Fruit fly (Drosophila melanogaster) whole organism, prepupa: ENCODE results near the gene puc.

Source experiments
- CG10631 ChIP-seq: fragments of 200-800 bp; sonication (Bioruptor generic); optimal IDR thresholded peaks from 2 replicates; lab custom pipeline; 2016; ENCODE audit warnings: missing biosample characterization, missing genetic modification characterization
- CG11762 ChIP-seq: fragments of 200-800 bp; sonication (Bioruptor generic); optimal IDR thresholded peaks from 3 replicates; lab custom pipeline; 2016; ENCODE audit warnings: missing biosample characterization, missing genetic modification characterization; ENCODE audit not compliant: insufficient read depth
- CG15336 ChIP-seq: fragments of 200-800 bp; sonication (Bioruptor generic); IDR thresholded peaks from 2 replicates; pipeline ENCODE4 v1.3.6; 2022; ENCODE audit warnings: missing biosample characterization, missing genetic modification characterization
- CG16779 ChIP-seq: fragments of 200-800 bp; sonication (Bioruptor generic); optimal IDR thresholded peaks from 3 replicates; lab custom pipeline; 2017; ENCODE audit warnings: missing biosample characterization, mild to moderate bottlenecking, missing genetic modification characterization
- CG31627 ChIP-seq: fragments of 200-800 bp; sonication (Bioruptor generic); optimal IDR thresholded peaks from 3 replicates; lab custom pipeline; 2016; ENCODE audit warnings: missing biosample characterization, missing genetic modification characterization
- CG32006 ChIP-seq: fragments of 200-800 bp; sonication (Bioruptor generic); optimal IDR thresholded peaks from 3 replicates; lab custom pipeline; 2017; ENCODE audit warnings: missing biosample characterization, mild to moderate bottlenecking, missing genetic modification characterization
- CG3919 ChIP-seq: fragments of 200-800 bp; sonication (Bioruptor generic); optimal IDR thresholded peaks from 3 replicates; lab custom pipeline; 2016; ENCODE audit warnings: missing biosample characterization, missing genetic modification characterization
- CG6276 ChIP-seq: fragments of 200-800 bp; sonication (Bioruptor generic); optimal IDR thresholded peaks from 2 replicates; lab custom pipeline; 2017; ENCODE audit warnings: missing biosample characterization, mild to moderate bottlenecking, missing genetic modification characterization
- CG6808 ChIP-seq: fragments of 200-800 bp; sonication (Bioruptor generic); optimal IDR thresholded peaks from 3 replicates; lab custom pipeline; 2017; ENCODE audit warnings: missing biosample characterization, missing genetic modification characterization, mild to moderate bottlenecking, moderate library complexity, missing genetic modification reagents
- CG8319 ChIP-seq: fragments of 200-800 bp; sonication (Bioruptor generic); optimal IDR thresholded peaks from 3 replicates; lab custom pipeline; 2016; ENCODE audit warnings: missing biosample characterization, missing genetic modification characterization
- CG8632 ChIP-seq: fragments of 200-800 bp; sonication (Bioruptor generic); optimal IDR thresholded peaks from 3 replicates; lab custom pipeline; 2016; ENCODE audit warnings: missing biosample characterization, missing genetic modification characterization
- Eip78C ChIP-seq: fragments of 200-800 bp; sonication (Bioruptor generic); peaks from one replicate; lab custom pipeline; 2016; ENCODE audit warnings: missing biosample characterization, missing genetic modification characterization
- Eip93F ChIP-seq: fragments of 200-800 bp; sonication (Bioruptor generic); optimal IDR thresholded peaks from 2 replicates; lab custom pipeline; 2016; ENCODE audit warnings: missing biosample characterization, mild to moderate bottlenecking, missing genetic modification characterization
- Ets21C ChIP-seq: fragments of 200-800 bp; sonication (Bioruptor generic); optimal IDR thresholded peaks from 3 replicates; lab custom pipeline; 2016; ENCODE audit warnings: missing biosample characterization, missing genetic modification characterization
- Ets96B ChIP-seq: fragments of 200-800 bp; optimal IDR thresholded peaks from 2 replicates; lab custom pipeline; 2019; ENCODE audit warnings: missing biosample characterization, mild to moderate bottlenecking, missing genetic modification characterization, moderate library complexity
- Gug ChIP-seq: fragments of 200-800 bp; sonication (Bioruptor generic); IDR thresholded peaks from 2 replicates; pipeline ENCODE4 v1.3.6; 2022; ENCODE audit warnings: missing biosample characterization, missing genetic modification characterization
- Hr39 ChIP-seq: fragments of 200-800 bp; sonication (Bioruptor generic); optimal IDR thresholded peaks from 2 replicates; lab custom pipeline; 2016; ENCODE audit warnings: missing biosample characterization, missing genetic modification characterization
- Lpt ChIP-seq: fragments of 200-800 bp; sonication (Bioruptor generic); optimal IDR thresholded peaks from 3 replicates; lab custom pipeline; 2016; ENCODE audit warnings: missing biosample characterization, missing genetic modification characterization
- Met ChIP-seq: fragments of 200-800 bp; sonication (Bioruptor generic); optimal IDR thresholded peaks from 3 replicates; lab custom pipeline; 2016; ENCODE audit warnings: missing biosample characterization, missing genetic modification characterization
- Smox ChIP-seq: fragments of 200-800 bp; sonication (Bioruptor generic); optimal IDR thresholded peaks from 3 replicates; lab custom pipeline; 2016; ENCODE audit warnings: missing biosample characterization, missing genetic modification characterization
- Sox102F ChIP-seq: fragments of 200-800 bp; sonication (Bioruptor generic); optimal IDR thresholded peaks from 2 replicates; lab custom pipeline; 2016; ENCODE audit warnings: missing biosample characterization, mild to moderate bottlenecking, missing genetic modification characterization
- Sox14 ChIP-seq: fragments of 200-800 bp; sonication (Bioruptor generic); optimal IDR thresholded peaks from 3 replicates; lab custom pipeline; 2016; ENCODE audit warnings: missing biosample characterization, missing genetic modification characterization
- Sox15 ChIP-seq: fragments of 200-800 bp; sonication (Bioruptor generic); optimal IDR thresholded peaks from 3 replicates; lab custom pipeline; 2016; ENCODE audit warnings: missing biosample characterization, missing genetic modification characterization
- achi ChIP-seq: fragments of 200-800 bp; sonication (Bioruptor generic); optimal IDR thresholded peaks from 3 replicates; lab custom pipeline; 2016; ENCODE audit warnings: missing biosample characterization, missing genetic modification characterization
- acj6 ChIP-seq: fragments of 200-800 bp; sonication (Bioruptor generic); optimal IDR thresholded peaks from 3 replicates; lab custom pipeline; 2016; ENCODE audit warnings: missing biosample characterization, missing genetic modification characterization
- cyc ChIP-seq: fragments of 200-800 bp; sonication (Bioruptor generic); optimal IDR thresholded peaks from 3 replicates; lab custom pipeline; 2016; ENCODE audit warnings: missing biosample characterization, missing genetic modification characterization
- dsx ChIP-seq: fragments of 200-800 bp; optimal IDR thresholded peaks from 3 replicates; lab custom pipeline; 2019; ENCODE audit warnings: missing biosample characterization, mild to moderate bottlenecking, missing genetic modification characterization, moderate library complexity; ENCODE audit not compliant: poor library complexity, severe bottlenecking
- esn ChIP-seq: fragments of 200-800 bp; sonication (Bioruptor generic); optimal IDR thresholded peaks from 2 replicates; lab custom pipeline; 2016; ENCODE audit warnings: missing biosample characterization, mild to moderate bottlenecking, missing genetic modification characterization, moderate library complexity
- fd59A ChIP-seq: fragments of 200-800 bp; sonication (Bioruptor generic); optimal IDR thresholded peaks from 2 replicates; lab custom pipeline; 2017; ENCODE audit warnings: missing biosample characterization, mild to moderate bottlenecking, missing genetic modification characterization, missing genetic modification reagents
- fkh ChIP-seq: fragments of 200-800 bp; sonication (Bioruptor generic); optimal IDR thresholded peaks from 3 replicates; lab custom pipeline; 2017; ENCODE audit warnings: missing biosample characterization, mild to moderate bottlenecking, missing genetic modification characterization, moderate library complexity
- lz ChIP-seq: fragments of 200-800 bp; sonication (Bioruptor generic); optimal IDR thresholded peaks from 3 replicates; lab custom pipeline; 2016; ENCODE audit warnings: missing biosample characterization, missing genetic modification characterization
- pdm3 ChIP-seq: fragments of 200-800 bp; sonication (Bioruptor generic); optimal IDR thresholded peaks from 3 replicates; lab custom pipeline; 2016; ENCODE audit warnings: missing biosample characterization, missing genetic modification characterization
- spab ChIP-seq: fragments of 200-800 bp; sonication (Bioruptor generic); optimal IDR thresholded peaks from 2 replicates; lab custom pipeline; 2017; ENCODE audit warnings: missing biosample characterization, mild to moderate bottlenecking, missing genetic modification characterization, missing genetic modification reagents
- ss ChIP-seq, 2 experiments: fragments of 200-800 bp; sonication (Bioruptor generic); optimal IDR thresholded peaks; 2 replicates in 1 of 2; 3 replicates in 1 of 2; lab custom pipeline; 2017 to 2018; ENCODE audit warnings: mild to moderate bottlenecking in 2 of 2, missing biosample characterization in 2 of 2, missing genetic modification characterization in 2 of 2, moderate library complexity in 1 of 2
- svp ChIP-seq: fragments of 200-800 bp; sonication (Bioruptor generic); peaks from one replicate; lab custom pipeline; 2016; ENCODE audit warnings: missing biosample characterization, missing genetic modification characterization
- topi ChIP-seq: fragments of 200-800 bp; sonication (Bioruptor generic); optimal IDR thresholded peaks from 3 replicates; lab custom pipeline; 2016; ENCODE audit warnings: missing biosample characterization, missing genetic modification characterization
- vri ChIP-seq: fragments of 200-800 bp; sonication (Bioruptor generic); optimal IDR thresholded peaks from 3 replicates; lab custom pipeline; 2016; ENCODE audit warnings: missing biosample characterization, mild to moderate bottlenecking, missing genetic modification characterization

The puc gene

dm6 chr3R:8106909-8107841, 2.0 kb downstream of the puc start (continued):
- TF ChIP-seq Sox14 (GFP tag; lab: Kevin White, UChicago) = no peak
- TF ChIP-seq esn (GFP tag; lab: Kevin White, UChicago) = no peak
- TF ChIP-seq CG15336 (GFP tag; lab: Robert Waterston, UW) = no peak; the same call in 1 of the 2 replicates
- TF ChIP-seq Smox (GFP tag; lab: Kevin White, UChicago) = no peak
- TF ChIP-seq topi (GFP tag; lab: Kevin White, UChicago) = no peak
- TF ChIP-seq Lpt (GFP tag; lab: Kevin White, UChicago) = no peak
- no peak for TF ChIP-seq Ets21C
- no peak for TF ChIP-seq CG6808
- peak; percentile 7 for TF ChIP-seq CG11762 (GFP tag; lab: Kevin White, UChicago)
- TF ChIP-seq acj6 (GFP tag; lab: Kevin White, UChicago) = peak; percentile 49
- TF ChIP-seq Gug = no peak
- TF ChIP-seq Sox15 (GFP tag; lab: Kevin White, UChicago) = peak; percentile 83
- peak; percentile 54 for TF ChIP-seq CG8319 (GFP tag; lab: Kevin White, UChicago)
- no peak for TF ChIP-seq Hr39 (GFP tag; lab: Kevin White, UChicago)
- TF ChIP-seq CG8632 (GFP tag; lab: Kevin White, UChicago) = no peak
- TF ChIP-seq spab (GFP tag; lab: Kevin White, UChicago) = no peak
- peak; percentile 8 for TF ChIP-seq Ets96B (tag; lab: Kevin White, UChicago)
- TF ChIP-seq Eip78C (GFP tag; lab: Kevin White, UChicago) = no peak
- peak; percentile 60 for TF ChIP-seq achi (GFP tag; lab: Kevin White, UChicago)
- no peak for TF ChIP-seq lz (GFP tag; lab: Kevin White, UChicago)
- no peak for TF ChIP-seq CG31627 (GFP tag; lab: Kevin White, UChicago)
- TF ChIP-seq CG32006 (GFP tag; lab: Kevin White, UChicago) = peak; percentile 89
- peak; percentile 69 for TF ChIP-seq CG3919 (GFP tag; lab: Kevin White, UChicago)
- TF ChIP-seq cyc (GFP tag; lab: Kevin White, UChicago) = no peak
- peak; percentile 67 for TF ChIP-seq fd59A (GFP tag; lab: Kevin White, UChicago)
- TF ChIP-seq CG6276 (GFP tag; lab: Kevin White, UChicago) = peak; percentile 48
- TF ChIP-seq Met (GFP tag; lab: Kevin White, UChicago) = no peak

dm6 chr3R:8108770-8109169, 3.6 kb downstream of the puc start:
- TF ChIP-seq vri (GFP tag; lab: Kevin White, UChicago) (peak; percentile 35), CG10631 (GFP tag; lab: Kevin White, UChicago) (no peak), CG16779 (tag; lab: Kevin White, UChicago) (no peak), ss (GFP tag; optimal IDR thresholded peaks at IDR 0.05; lab: Kevin White, UChicago) (peak; percentile 4 to 42), dsx (GFP tag; lab: Kevin White, UChicago) (peak; percentile 4), fkh (peak; percentile 63), Ets96B (tag; lab: Kevin White, UChicago) (no peak), Sox102F (GFP tag; lab: Kevin White, UChicago) (no peak), CG15336 (GFP tag; lab: Robert Waterston, UW) (no peak)
- TF ChIP-seq, all 60 proteins: peak for 4

dm6 chr3R:8109782-8110181, 4.7 kb downstream of the puc start:
- peak; percentile 60 for TF ChIP-seq svp (GFP tag; lab: Kevin White, UChicago)
- no peak for TF ChIP-seq pdm3 (GFP tag; lab: Kevin White, UChicago)
- TF ChIP-seq Eip93F (GFP tag; lab: Kevin White, UChicago) = peak; percentile 34
- TF ChIP-seq fkh = peak; percentile 1
